Worm (Caenorhabditis elegans) whole organism, L4 larva: Measurements from ENCODE around the gene kap-1.

Experiments used
- Y75B8A.6 ChIP-seq: fragments of 200-800 bp; sonication (Bioruptor generic); IDR thresholded peaks from 2 replicates; pipeline ENCODE4 v1.3.6; 2022; ENCODE audit warnings: missing genetic modification reagents, missing genetic modification characterization, missing compliant biosample characterization
- ZK337.2 ChIP-seq: fragments of 200-800 bp; sonication (Bioruptor generic); IDR thresholded peaks from 2 replicates; pipeline ENCODE4 v1.3.6; 2022; ENCODE audit warnings: missing genetic modification reagents, missing genetic modification characterization, missing compliant biosample characterization
- ZK546.5 ChIP-seq, 2 experiments: sonication (generic microtip); optimal IDR thresholded peaks; 2 replicates each; lab custom pipeline; 2017; ENCODE audit warnings: missing biosample characterization in 2 of 2, missing genetic modification characterization in 2 of 2
- aha-1 ChIP-seq: fragments of 150-350 bp; peaks from one replicate; lab custom pipeline; 2014; ENCODE audit warnings: missing biosample characterization, missing genetic modification characterization
- ama-1 ChIP-seq: fragments of 150-350 bp; optimal IDR thresholded peaks from 2 replicates; lab custom pipeline; 2014; ENCODE audit warnings: inconsistent platforms, mixed read lengths
- arid-1 ChIP-seq: fragments of 200-800 bp; sonication (Bioruptor generic); conservative IDR thresholded peaks from 2 replicates; pipeline ENCODE4 v1.3.6; 2022; ENCODE audit warnings: missing genetic modification reagents, missing genetic modification characterization, missing compliant biosample characterization
- attf-4 ChIP-seq: sonication (generic microtip); optimal IDR thresholded peaks from 3 replicates; lab custom pipeline; 2017; ENCODE audit warnings: missing biosample characterization, missing genetic modification characterization
- ceh-20 ChIP-seq: fragments of 200-800 bp; sonication (Bioruptor generic); IDR thresholded peaks from 2 replicates; pipeline ENCODE4 v1.3.6; 2022; ENCODE audit warnings: missing genetic modification reagents, missing genetic modification characterization, missing compliant biosample characterization
- ceh-44 ChIP-seq: fragments of 200-800 bp; sonication (Bioruptor generic); IDR thresholded peaks from 2 replicates; pipeline ENCODE4 v1.3.6; 2022; ENCODE audit warnings: missing genetic modification reagents, missing genetic modification characterization, missing compliant biosample characterization
- ceh-62 ChIP-seq: sonication (generic microtip); optimal IDR thresholded peaks from 2 replicates; lab custom pipeline; 2017; ENCODE audit warnings: missing biosample characterization, missing genetic modification characterization
- daf-16 ChIP-seq, 3 experiments: sonication (generic microtip); optimal IDR thresholded peaks; 2 replicates each; lab custom pipeline; 2016 to 2017; ENCODE audit warnings: missing genetic modification characterization in 3 of 3, missing genetic modification reagents in 3 of 3, mild to moderate bottlenecking in 2 of 3, missing compliant biosample characterization in 2 of 3, missing biosample characterization in 1 of 3, moderate library complexity in 1 of 3
- daf-8 ChIP-seq: fragments of 200-800 bp; sonication (Bioruptor generic); IDR thresholded peaks from 2 replicates; pipeline ENCODE4 v1.3.6; 2022; ENCODE audit warnings: missing genetic modification characterization, missing compliant biosample characterization
- dmd-6 ChIP-seq: fragments of 200-800 bp; sonication (Bioruptor generic); IDR thresholded peaks from 2 replicates; pipeline ENCODE4 v1.3.6; 2022; ENCODE audit warnings: missing genetic modification reagents, missing genetic modification characterization, missing compliant biosample characterization
- dpl-1 ChIP-seq: fragments of 150-350 bp; optimal IDR thresholded peaks from 2 replicates; lab custom pipeline; 2014; ENCODE audit warnings: missing biosample characterization, missing genetic modification reagents, missing genetic modification characterization
- dve-1 ChIP-seq: sonication (generic microtip); optimal IDR thresholded peaks from 2 replicates; lab custom pipeline; 2017; ENCODE audit warnings: antibody characterized with exemption, mild to moderate bottlenecking, missing genetic modification characterization, missing compliant biosample characterization; ENCODE audit not compliant: insufficient read depth
- egl-43 ChIP-seq: fragments of 200-800 bp; sonication (Bioruptor generic); IDR thresholded peaks from 2 replicates; pipeline ENCODE4 v1.3.6; 2022; ENCODE audit warnings: missing genetic modification reagents, missing genetic modification characterization, missing compliant biosample characterization
- fkh-10 ChIP-seq: fragments of 150-350 bp; optimal IDR thresholded peaks from 2 replicates; lab custom pipeline; 2014; ENCODE audit warnings: missing biosample characterization, missing genetic modification reagents, missing genetic modification characterization
- gei-8 ChIP-seq: fragments of 200-800 bp; sonication (Bioruptor generic); optimal IDR thresholded peaks from 2 replicates; lab custom pipeline; 2018; ENCODE audit warnings: mild to moderate bottlenecking, missing genetic modification characterization, missing compliant biosample characterization
- hmg-1.1 ChIP-seq: fragments of 200-800 bp; sonication (Bioruptor generic); IDR thresholded peaks from 2 replicates; pipeline ENCODE4 v1.3.6; 2022; ENCODE audit warnings: missing genetic modification reagents, missing genetic modification characterization, missing compliant biosample characterization
- lim-7 ChIP-seq: fragments of 200-800 bp; sonication (Bioruptor generic); IDR thresholded peaks from 2 replicates; pipeline ENCODE4 v1.3.6; 2022; ENCODE audit warnings: missing genetic modification characterization, missing compliant biosample characterization
- lin-13 ChIP-seq: fragments of 150-350 bp; optimal IDR thresholded peaks from 2 replicates; lab custom pipeline; 2014; ENCODE audit warnings: missing biosample characterization, missing genetic modification reagents, missing genetic modification characterization
- lin-29 ChIP-seq: fragments of 200-800 bp; sonication (Bioruptor generic); IDR thresholded peaks from 2 replicates; pipeline ENCODE4 v1.3.6; 2022; ENCODE audit warnings: missing genetic modification reagents, missing genetic modification characterization, missing compliant biosample characterization
- lin-39 ChIP-seq: fragments of 150-350 bp; optimal IDR thresholded peaks from 2 replicates; lab custom pipeline; 2014; ENCODE audit warnings: missing biosample characterization, missing genetic modification reagents, missing genetic modification characterization
- lsy-2 ChIP-seq, 2 experiments: fragments of 150-350 bp in 1 of 2; sonication (generic microtip) in 1 of 2; optimal IDR thresholded peaks; 2 replicates each; lab custom pipeline; 2014 to 2017; ENCODE audit warnings: missing biosample characterization in 2 of 2, missing genetic modification characterization in 2 of 2
- nhr-11 ChIP-seq: fragments of 150-350 bp; optimal IDR thresholded peaks from 2 replicates; lab custom pipeline; 2014; ENCODE audit warnings: missing biosample characterization, missing genetic modification characterization
- nhr-111 ChIP-seq: fragments of 200-800 bp; sonication (Bioruptor generic); optimal IDR thresholded peaks from 2 replicates; lab custom pipeline; 2018; ENCODE audit warnings: mild to moderate bottlenecking, missing genetic modification characterization, missing compliant biosample characterization
- nhr-25 ChIP-seq: sonication (generic microtip); optimal IDR thresholded peaks from 2 replicates; lab custom pipeline; 2017; ENCODE audit warnings: missing genetic modification characterization, mild to moderate bottlenecking, missing compliant biosample characterization, antibody characterized with exemption, moderate library complexity, borderline replicate concordance; ENCODE audit not compliant: insufficient read depth
- nhr-28 ChIP-seq: fragments of 150-350 bp; optimal IDR thresholded peaks from 2 replicates; lab custom pipeline; 2014; ENCODE audit warnings: missing biosample characterization, missing genetic modification characterization
- nhr-41 ChIP-seq: fragments of 200-800 bp; sonication (Bioruptor generic); IDR thresholded peaks from 2 replicates; pipeline ENCODE4 v1.3.6; 2022; ENCODE audit warnings: missing genetic modification reagents, missing genetic modification characterization, missing compliant biosample characterization
- nhr-42 ChIP-seq: fragments of 200-800 bp; sonication (Bioruptor generic); IDR thresholded peaks from 2 replicates; pipeline ENCODE4 v1.3.6; 2022; ENCODE audit warnings: missing genetic modification characterization, missing compliant biosample characterization
- nhr-48 ChIP-seq: sonication (generic microtip); optimal IDR thresholded peaks from 2 replicates; lab custom pipeline; 2016; ENCODE audit warnings: mild to moderate bottlenecking, missing genetic modification characterization, missing compliant biosample characterization
- nhr-77 ChIP-seq: fragments of 150-350 bp; optimal IDR thresholded peaks from 2 replicates; lab custom pipeline; 2014; ENCODE audit warnings: missing biosample characterization, missing genetic modification characterization
- php-3 ChIP-seq: fragments of 200-800 bp; sonication (Bioruptor generic); IDR thresholded peaks from 2 replicates; pipeline ENCODE4 v1.3.6; 2022; ENCODE audit warnings: missing genetic modification reagents, missing genetic modification characterization, missing compliant biosample characterization
- pqm-1 ChIP-seq: sonication (generic microtip); optimal IDR thresholded peaks from 2 replicates; lab custom pipeline; 2017; ENCODE audit warnings: missing biosample characterization, missing genetic modification characterization
- sdz-12 ChIP-seq: fragments of 200-800 bp; sonication (Bioruptor generic); optimal IDR thresholded peaks from 2 replicates; lab custom pipeline; 2018; ENCODE audit warnings: mild to moderate bottlenecking, missing genetic modification characterization, missing compliant biosample characterization
- set-16 ChIP-seq: fragments of 200-800 bp; sonication (Bioruptor generic); IDR thresholded peaks from 2 replicates; pipeline ENCODE4 v1.3.6; 2022; ENCODE audit warnings: missing genetic modification reagents, missing genetic modification characterization, missing compliant biosample characterization
- snpc-1.2 ChIP-seq: fragments of 200-800 bp; sonication (Bioruptor generic); IDR thresholded peaks from 2 replicates; pipeline ENCODE4 v1.3.6; 2022; ENCODE audit warnings: missing genetic modification reagents, missing genetic modification characterization, missing compliant biosample characterization
- tra-1 ChIP-seq: fragments of 200-800 bp; sonication (Bioruptor generic); IDR thresholded peaks from 2 replicates; pipeline ENCODE4 v1.3.6; 2022; ENCODE audit warnings: missing genetic modification reagents, missing genetic modification characterization, missing compliant biosample characterization
- unc-62 ChIP-seq, 3 experiments: fragments of 150-350 bp in 1 of 3; sonication (generic microtip); optimal IDR thresholded peaks in 2 of 3; peaks in 1 of 3; 1 replicate in 1 of 3; 2 replicates in 2 of 3; lab custom pipeline; 2014 to 2017; ENCODE audit warnings: missing biosample characterization in 3 of 3, missing genetic modification characterization in 3 of 3, missing genetic modification reagents in 3 of 3, missing genotype in 1 of 3
- zfp-3 ChIP-seq: fragments of 200-800 bp; sonication (Bioruptor generic); conservative IDR thresholded peaks from 2 replicates; pipeline ENCODE4 v1.3.6; 2022; ENCODE audit warnings: missing genetic modification reagents, missing genetic modification characterization, missing compliant biosample characterization
- ztf-11 ChIP-seq: fragments of 150-350 bp; optimal IDR thresholded peaks from 2 replicates; lab custom pipeline; 2014; ENCODE audit warnings: missing biosample characterization, missing genetic modification characterization

kap-1 gene

ce11 chrIII:7336214-7336613 is 2.4 kb upstream of the kap-1 start, which contains the start of gene gsp-2 (continued):
- TF ChIP-seq daf-16 (GFP tag; optimal IDR thresholded peaks at IDR 0.05; lab: Kevin White, UChicago) (no peak), daf-16 (tag; optimal IDR thresholded peaks at IDR 0.05; lab: Kevin White, UChicago) (peak; percentile 64), nhr-25 (peak; percentile 18), set-16 (GFP tag; lab: Robert Waterston, UW) (peak; percentile 40; the same call in 1 of the 2 replicates), pqm-1 (tag; lab: Kevin White, UChicago) (peak; percentile 42), Y75B8A.6 (GFP tag; lab: Robert Waterston, UW) (peak; percentile 63; the same call in 1 of the 2 replicates), dpl-1 (GFP tag; lab: Kevin White, UChicago) (peak; percentile 64), hmg-1.1 (GFP tag; lab: Robert Waterston, UW) (peak; percentile 66), ZK546.5 (tag; optimal IDR thresholded peaks at IDR 0.05; lab: Kevin White, UChicago) (peak in 1 of 2 experiments; percentile 88), aha-1 (tag; lab: Kevin White, UChicago) (peak; percentile 97), nhr-11 (tag; lab: Kevin White, UChicago) (peak; percentile 74), egl-43 (GFP tag; lab: Robert Waterston, UW) (peak; percentile 19; the same call in 1 of the 2 replicates), ama-1 (lab: Kevin White, UChicago) (peak; percentile 7), lin-29 (GFP tag; lab: Robert Waterston, UW) (no peak), nhr-28 (tag; lab: Kevin White, UChicago) (peak; percentile 62), lsy-2 (tag; optimal IDR thresholded peaks at IDR 0.05; lab: Kevin White, UChicago) (peak; percentile 87 to 97), lim-7 (peak; percentile 64; the same call in 1 of the 2 replicates), dve-1 (peak; percentile 85), php-3 (GFP tag; lab: Robert Waterston, UW) (no peak), ceh-62 (no peak), snpc-1.2 (GFP tag; lab: Robert Waterston, UW) (0 out of 2 replicates have a peak, but pooled peaks have one; percentile 33), attf-4 (no peak), daf-8 (no peak), gei-8 (GFP tag; lab: Kevin White, UChicago) (no peak), zfp-3 (GFP tag; lab: Robert Waterston, UW) (peak; percentile 73), nhr-41 (GFP tag; lab: Robert Waterston, UW) (0 out of 2 replicates have a peak, but pooled peaks have one; percentile 35)

DNA sequence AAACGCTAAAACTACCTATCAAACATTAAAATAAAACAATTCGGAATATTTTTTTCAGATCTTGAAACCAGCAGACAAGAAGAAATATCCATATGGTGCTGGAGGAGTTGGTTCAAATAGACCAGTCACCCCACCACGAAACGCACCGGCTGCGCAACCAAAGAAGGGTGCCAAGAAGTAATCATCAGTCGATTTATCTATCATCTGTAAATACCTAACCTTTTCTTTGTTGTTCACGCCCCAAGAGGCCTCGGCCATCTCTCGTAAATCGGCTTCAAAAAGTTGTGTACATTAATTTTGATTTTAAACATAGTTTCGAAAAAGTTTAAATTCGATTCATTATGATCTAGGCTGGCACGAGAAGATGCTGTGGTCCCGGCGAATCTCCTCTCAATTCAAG is 626 bp upstream of the kap-1 start:
- TF ChIP-seq unc-62 (GFP tag; optimal IDR thresholded peaks at IDR 0.05 in 1 of 2; lab: Kevin White, UChicago) (peak in 1 of 2 experiments; percentile 71), unc-62 (tag; optimal IDR thresholded peaks at IDR 0.05; lab: Kevin White, UChicago) (no peak), lsy-2 (tag; optimal IDR thresholded peaks at IDR 0.05; lab: Kevin White, UChicago) (no peak), nhr-111 (no peak), ceh-20 (GFP tag; lab: Robert Waterston, UW) (no peak), ceh-44 (GFP tag; lab: Robert Waterston, UW) (0 out of 2 replicates have a peak, but pooled peaks have one; percentile 11), dve-1 (no peak), nhr-48 (tag; lab: Kevin White, UChicago) (no peak), lin-39 (tag; lab: Kevin White, UChicago) (no peak)

ce11 chrIII:7339138-7339537 is 503 bp downstream of the kap-1 start:
- TF ChIP-seq arid-1 (GFP tag; lab: Robert Waterston, UW) (no peak), sdz-12 (GFP tag; lab: Kevin White, UChicago) (no peak), fkh-10 (GFP tag; lab: Kevin White, UChicago) (no peak), ZK337.2 (GFP tag; lab: Robert Waterston, UW) (no peak), dmd-6 (GFP tag; lab: Robert Waterston, UW) (no peak), tra-1 (no peak), nhr-42 (GFP tag; lab: Robert Waterston, UW) (no peak), daf-16 (GFP tag; optimal IDR thresholded peaks at IDR 0.05; lab: Kevin White, UChicago) (no peak), daf-16 (tag; optimal IDR thresholded peaks at IDR 0.05; lab: Kevin White, UChicago) (no peak), unc-62 (GFP tag; optimal IDR thresholded peaks at IDR 0.05 in 1 of 2; lab: Kevin White, UChicago) (no peak), unc-62 (tag; optimal IDR thresholded peaks at IDR 0.05; lab: Kevin White, UChicago) (no peak), nhr-77 (tag; lab: Kevin White, UChicago) (no peak), lin-13 (GFP tag; lab: Kevin White, UChicago) (no peak), ztf-11 (no peak)
